Fruit fly (Drosophila melanogaster) whole organism, embryonic: ENCODE measurements around the gene Gnf1.

ENCODE experiments used
- Abd-B ChIP-seq: fragments of 200-800 bp; sonication (Bioruptor generic); optimal IDR thresholded peaks from 2 replicates; lab custom pipeline; 2018; ENCODE audit warnings: missing biosample characterization, mild to moderate bottlenecking, missing genetic modification characterization, moderate library complexity
- CG10321 ChIP-seq: fragments of 200-800 bp; sonication (Bioruptor generic); IDR thresholded peaks from 2 replicates; pipeline ENCODE4 v1.3.6; 2022; ENCODE audit warnings: missing biosample characterization, missing genetic modification characterization
- CG11093 ChIP-seq: fragments of 200-800 bp; sonication (Bioruptor generic); IDR thresholded peaks from 3 replicates; pipeline ENCODE4 v1.3.6; 2022; ENCODE audit warnings: missing biosample characterization, missing genetic modification characterization
- CG12219 ChIP-seq: fragments of 200-800 bp; sonication (Bioruptor generic); optimal IDR thresholded peaks from 3 replicates; lab custom pipeline; 2018; ENCODE audit warnings: missing biosample characterization, mild to moderate bottlenecking, missing genetic modification characterization
- CG13775 ChIP-seq: fragments of 200-800 bp; sonication (Bioruptor generic); optimal IDR thresholded peaks from 3 replicates; lab custom pipeline; 2017; ENCODE audit warnings: missing biosample characterization, mild to moderate bottlenecking, missing genetic modification characterization
- CG17186 ChIP-seq: fragments of 200-800 bp; sonication (Bioruptor generic); optimal IDR thresholded peaks from 3 replicates; lab custom pipeline; 2017; ENCODE audit warnings: missing biosample characterization, missing genetic modification reagents, missing genetic modification characterization
- CG2129 ChIP-seq: fragments of 200-800 bp; sonication (Bioruptor generic); IDR thresholded peaks from 2 replicates; pipeline ENCODE4 v1.3.6; 2022; ENCODE audit warnings: missing biosample characterization, missing genetic modification characterization; ENCODE audit not compliant: partially characterized antibody
- CG2678 ChIP-seq: fragments of 200-800 bp; sonication (Bioruptor generic); optimal IDR thresholded peaks from 3 replicates; lab custom pipeline; 2019; ENCODE audit warnings: missing biosample characterization, mild to moderate bottlenecking, missing genetic modification characterization, moderate library complexity
- CG31441 ChIP-seq: fragments of 200-800 bp; sonication (Bioruptor generic); IDR thresholded peaks from 2 replicates; pipeline ENCODE4 v1.3.6; 2022; ENCODE audit warnings: missing biosample characterization, missing genetic modification characterization
- CG33557 ChIP-seq: fragments of 200-800 bp; sonication (Bioruptor generic); optimal IDR thresholded peaks from 2 replicates; lab custom pipeline; 2019; ENCODE audit warnings: missing biosample characterization, mild to moderate bottlenecking, missing genetic modification characterization, moderate library complexity
- CG34422 ChIP-seq: fragments of 200-800 bp; sonication (Bioruptor generic); IDR thresholded peaks from 3 replicates; pipeline ENCODE4 v1.3.6; 2022; ENCODE audit warnings: missing biosample characterization, missing genetic modification characterization
- CG3838 ChIP-seq: fragments of 200-800 bp; sonication (Bioruptor generic); optimal IDR thresholded peaks from 3 replicates; lab custom pipeline; 2016; ENCODE audit warnings: missing biosample characterization, missing genetic modification characterization
- CG5180 ChIP-seq: fragments of 200-800 bp; sonication (Bioruptor generic); optimal IDR thresholded peaks from 3 replicates; lab custom pipeline; 2017; ENCODE audit warnings: missing biosample characterization, missing genetic modification characterization, mild to moderate bottlenecking, moderate library complexity, missing genetic modification reagents
- CG6854 ChIP-seq: fragments of 200-800 bp; sonication (Bioruptor generic); optimal IDR thresholded peaks from 3 replicates; lab custom pipeline; 2017; ENCODE audit warnings: missing biosample characterization, mild to moderate bottlenecking, missing genetic modification characterization
- CG7786 ChIP-seq: fragments of 200-800 bp; sonication (Bioruptor generic); optimal IDR thresholded peaks from 2 replicates; lab custom pipeline; 2016; ENCODE audit warnings: missing biosample characterization, missing genetic modification characterization
- CG8290 ChIP-seq, 3 experiments: fragments of 200-800 bp; sonication (Bioruptor generic); optimal IDR thresholded peaks; 2 replicates each; lab custom pipeline; 2016 to 2019; ENCODE audit warnings: missing biosample characterization in 3 of 3, missing genetic modification characterization in 3 of 3, mild to moderate bottlenecking in 2 of 3, moderate library complexity in 1 of 3
- CG9437 ChIP-seq: fragments of 200-800 bp; sonication (Bioruptor generic); optimal IDR thresholded peaks from 2 replicates; lab custom pipeline; 2018; ENCODE audit warnings: missing biosample characterization, mild to moderate bottlenecking, missing genetic modification characterization
- CHES-1-like ChIP-seq: fragments of 200-800 bp; sonication (Bioruptor generic); optimal IDR thresholded peaks from 2 replicates; lab custom pipeline; 2016; ENCODE audit warnings: missing biosample characterization, missing genetic modification characterization
- Chrac-16 ChIP-seq: fragments of 200-800 bp; sonication (Bioruptor generic); optimal IDR thresholded peaks from 3 replicates; lab custom pipeline; 2016; ENCODE audit warnings: missing biosample characterization, missing genetic modification characterization
- CoRest ChIP-seq: fragments of 200-800 bp; sonication (Bioruptor generic); optimal IDR thresholded peaks from 3 replicates; lab custom pipeline; 2018; ENCODE audit warnings: missing biosample characterization, mild to moderate bottlenecking, missing genetic modification characterization, moderate library complexity
- CrebB ChIP-seq: fragments of 200-800 bp; sonication (Bioruptor generic); optimal IDR thresholded peaks from 3 replicates; lab custom pipeline; 2018; ENCODE audit warnings: missing biosample characterization, mild to moderate bottlenecking, missing genetic modification characterization
- Deaf1 ChIP-seq: fragments of 200-800 bp; optimal IDR thresholded peaks from 3 replicates; lab custom pipeline; 2019; ENCODE audit warnings: missing biosample characterization, mild to moderate bottlenecking, missing genetic modification characterization, moderate library complexity
- Dfd ChIP-seq, 2 experiments: fragments of >200 bp; optimal IDR thresholded peaks; 2 replicates each; lab custom pipeline; 2017; ENCODE audit warnings: missing biosample characterization in 2 of 2, missing genetic modification characterization in 2 of 2
- Fer3 ChIP-seq: fragments of 200-800 bp; sonication (Bioruptor generic); optimal IDR thresholded peaks from 2 replicates; lab custom pipeline; 2018; ENCODE audit warnings: missing biosample characterization, mild to moderate bottlenecking, missing genetic modification characterization, moderate library complexity
- Hr78 ChIP-seq, 2 experiments: fragments of 200-800 bp in 1 of 2; fragments of >200 bp in 1 of 2; sonication (Bioruptor generic) in 1 of 2; optimal IDR thresholded peaks; 2 replicates each; lab custom pipeline; 2017 to 2019; ENCODE audit warnings: missing biosample characterization in 2 of 2, missing genetic modification characterization in 2 of 2, mild to moderate bottlenecking in 1 of 2, moderate library complexity in 1 of 2
- MTF-1 ChIP-seq: fragments of 200-800 bp; sonication (Bioruptor generic); optimal IDR thresholded peaks from 2 replicates; lab custom pipeline; 2018; ENCODE audit warnings: missing biosample characterization, mild to moderate bottlenecking, missing genetic modification characterization, borderline replicate concordance
- Meics ChIP-seq: fragments of 200-800 bp; sonication (Bioruptor generic); optimal IDR thresholded peaks from 2 replicates; lab custom pipeline; 2017; ENCODE audit warnings: missing biosample characterization, mild to moderate bottlenecking, missing genetic modification characterization
- Opbp ChIP-seq: fragments of 200-800 bp; sonication (Bioruptor generic); IDR thresholded peaks from 3 replicates; pipeline ENCODE4 v1.3.6; 2022; ENCODE audit warnings: missing biosample characterization, missing genetic modification characterization; ENCODE audit not compliant: partially characterized antibody
- Six4 ChIP-seq: fragments of 200-800 bp; sonication (Bioruptor generic); optimal IDR thresholded peaks from 2 replicates; lab custom pipeline; 2016; ENCODE audit warnings: missing biosample characterization, missing genetic modification characterization
- ash1 ChIP-seq: fragments of 200-800 bp; sonication (Bioruptor generic); optimal IDR thresholded peaks from 2 replicates; lab custom pipeline; 2018; ENCODE audit warnings: missing biosample characterization, mild to moderate bottlenecking, missing genetic modification characterization
- btn ChIP-seq: fragments of 200-800 bp; sonication (Bioruptor generic); optimal IDR thresholded peaks from 2 replicates; lab custom pipeline; 2016; ENCODE audit warnings: missing biosample characterization, missing genetic modification characterization
- cas ChIP-seq: fragments of 200-800 bp; sonication (Bioruptor generic); IDR thresholded peaks from 2 replicates; pipeline ENCODE4 v1.3.6; 2022; ENCODE audit warnings: missing biosample characterization, missing genetic modification characterization
- cato ChIP-seq: fragments of 200-800 bp; sonication (Bioruptor generic); optimal IDR thresholded peaks from 2 replicates; lab custom pipeline; 2016; ENCODE audit warnings: missing biosample characterization, missing genetic modification characterization, borderline replicate concordance
- chinmo ChIP-seq: fragments of 200-800 bp; sonication (Bioruptor generic); IDR thresholded peaks from 4 replicates; pipeline ENCODE4 v1.3.6; 2022; ENCODE audit warnings: missing biosample characterization, missing genetic modification characterization; ENCODE audit not compliant: partially characterized antibody
- dimm ChIP-seq: fragments of 200-800 bp; sonication (Bioruptor generic); IDR thresholded peaks from 2 replicates; pipeline ENCODE4 v1.3.6; 2022; ENCODE audit warnings: missing biosample characterization, missing genetic modification characterization
- dmrt11E ChIP-seq: fragments of 200-800 bp; sonication (Bioruptor generic); optimal IDR thresholded peaks from 3 replicates; lab custom pipeline; 2018; ENCODE audit warnings: missing biosample characterization, mild to moderate bottlenecking, missing genetic modification characterization, moderate library complexity
- dysf ChIP-seq: fragments of 200-800 bp; sonication (Bioruptor generic); IDR thresholded peaks from 3 replicates; pipeline ENCODE4 v1.3.6; 2022; ENCODE audit warnings: missing biosample characterization, missing genetic modification characterization
- gem ChIP-seq: fragments of 200-800 bp; sonication (Bioruptor generic); optimal IDR thresholded peaks from 2 replicates; lab custom pipeline; 2019; ENCODE audit warnings: missing biosample characterization, mild to moderate bottlenecking, missing genetic modification characterization, moderate library complexity
- gro ChIP-seq: fragments of 200-800 bp; sonication (Bioruptor generic); optimal IDR thresholded peaks from 2 replicates; lab custom pipeline; 2016; ENCODE audit warnings: missing biosample characterization, missing genetic modification characterization
- hbn ChIP-seq: fragments of 200-800 bp; sonication (Bioruptor generic); IDR thresholded peaks from 2 replicates; pipeline ENCODE4 v1.3.6; 2022; ENCODE audit warnings: missing biosample characterization, missing genetic modification characterization; ENCODE audit not compliant: partially characterized antibody
- kay ChIP-seq: fragments of 200-800 bp; sonication (Bioruptor generic); optimal IDR thresholded peaks from 2 replicates; lab custom pipeline; 2016; ENCODE audit warnings: missing biosample characterization, missing genetic modification characterization
- mld ChIP-seq: fragments of 200-800 bp; sonication (Bioruptor generic); IDR thresholded peaks from 3 replicates; pipeline ENCODE4 v1.3.6; 2022; ENCODE audit warnings: missing biosample characterization, missing genetic modification characterization; ENCODE audit not compliant: partially characterized antibody
- nau ChIP-seq: fragments of 200-800 bp; sonication (Bioruptor generic); optimal IDR thresholded peaks from 3 replicates; lab custom pipeline; 2017; ENCODE audit warnings: missing biosample characterization, mild to moderate bottlenecking, missing genetic modification characterization, missing genetic modification reagents
- org-1 ChIP-seq: fragments of 200-800 bp; sonication (Bioruptor generic); optimal IDR thresholded peaks from 2 replicates; lab custom pipeline; 2017; ENCODE audit warnings: missing biosample characterization, missing genetic modification characterization
- p53 ChIP-seq: fragments of 200-800 bp; sonication (Bioruptor generic); optimal IDR thresholded peaks from 2 replicates; lab custom pipeline; 2016; ENCODE audit warnings: missing biosample characterization, missing genetic modification characterization
- stwl ChIP-seq: fragments of 200-800 bp; sonication (Bioruptor generic); optimal IDR thresholded peaks from 3 replicates; lab custom pipeline; 2018; ENCODE audit warnings: missing biosample characterization, mild to moderate bottlenecking, missing genetic modification characterization, moderate library complexity
- tll ChIP-seq, 2 experiments: fragments of 200-800 bp in 1 of 2; fragments of >200 bp in 1 of 2; sonication (Bioruptor generic) in 1 of 2; optimal IDR thresholded peaks; 2 replicates each; lab custom pipeline; 2017 to 2019; ENCODE audit warnings: missing biosample characterization in 2 of 2, missing genetic modification characterization in 2 of 2, mild to moderate bottlenecking in 1 of 2, moderate library complexity in 1 of 2
- usp ChIP-seq: fragments of >200 bp; optimal IDR thresholded peaks from 2 replicates; lab custom pipeline; 2017; ENCODE audit warnings: missing biosample characterization, missing genetic modification characterization

Gene Gnf1

dm6 chr3R:4912130-4912549, 5.7 kb downstream of the Gnf1 start (continued):
- TF ChIP-seq CG11093 (GFP tag; lab: Robert Waterston, UW) (no peak), cato (GFP tag; lab: Kevin White, UChicago) (no peak), CG31441 (GFP tag; lab: Robert Waterston, UW) (no peak; the same call in 1 of the 2 replicates), usp (GFP tag; lab: Kevin White, UChicago) (no peak), MTF-1 (GFP tag; lab: Kevin White, UChicago) (peak; percentile 46), CrebB (tag; lab: Kevin White, UChicago) (peak; percentile 66), CG5180 (GFP tag; lab: Kevin White, UChicago) (peak; percentile 11), CG9437 (GFP tag; lab: Kevin White, UChicago) (peak; percentile 33), CG6854 (GFP tag; lab: Kevin White, UChicago) (no peak), org-1 (GFP tag; lab: Kevin White, UChicago) (peak; percentile 20), CG8290 (GFP tag; optimal IDR thresholded peaks at IDR 0.05; lab: Kevin White, UChicago) (peak; percentile 47), CG8290 (tag; optimal IDR thresholded peaks at IDR 0.05; lab: Kevin White, UChicago) (peak in 1 of 2 experiments; percentile 94), Fer3 (tag; lab: Kevin White, UChicago) (peak; percentile 73), Hr78 (GFP tag; optimal IDR thresholded peaks at IDR 0.05; lab: Kevin White, UChicago) (peak in 1 of 2 experiments; percentile 80), Meics (GFP tag; lab: Kevin White, UChicago) (peak; percentile 95), CG17186 (no peak), Deaf1 (peak; percentile 59), Dfd (GFP tag; optimal IDR thresholded peaks at IDR 0.05; lab: Kevin White, UChicago) (no peak), Six4 (GFP tag; lab: Kevin White, UChicago) (no peak), CG12219 (peak; percentile 38), kay (GFP tag; lab: Kevin White, UChicago) (peak; percentile 59), hbn (GFP tag; lab: Robert Waterston, UW) (no peak), chinmo (GFP tag; lab: Robert Waterston, UW) (0 out of 4 replicates have a peak, but pooled peaks have one; percentile 64), dimm (GFP tag; lab: Robert Waterston, UW) (0 out of 2 replicates have a peak, but pooled peaks have one; percentile 24), CG10321 (GFP tag; lab: Robert Waterston, UW) (no peak), CG13775 (GFP tag; lab: Kevin White, UChicago) (peak; percentile 25), dysf (GFP tag; lab: Robert Waterston, UW) (peak; percentile 80), gem (tag; lab: Kevin White, UChicago) (peak; percentile 72), nau (GFP tag; lab: Kevin White, UChicago) (no peak), CG2129 (GFP tag; lab: Robert Waterston, UW) (no peak), CG7786 (GFP tag; lab: Kevin White, UChicago) (peak; percentile 64), btn (GFP tag; lab: Kevin White, UChicago) (peak; percentile 27), mld (no peak), Opbp (GFP tag; lab: Robert Waterston, UW) (no peak), Abd-B (GFP tag; lab: Kevin White, UChicago) (no peak), tll (GFP tag; optimal IDR thresholded peaks at IDR 0.05; lab: Kevin White, UChicago) (no peak), CHES-1-like (GFP tag; lab: Kevin White, UChicago) (peak; percentile 58), p53 (GFP tag; lab: Kevin White, UChicago) (peak; percentile 56), CG3838 (GFP tag; lab: Kevin White, UChicago) (no peak), CoRest (peak; percentile 45), CG2678 (tag; lab: Kevin White, UChicago) (peak; percentile 75), CG33557 (GFP tag; lab: Kevin White, UChicago) (no peak), Chrac-16 (GFP tag; lab: Kevin White, UChicago) (peak; percentile 64), dmrt11E (peak; percentile 43), gro (GFP tag; lab: Kevin White, UChicago) (peak; percentile 77), ash1 (no peak), stwl (tag; lab: Kevin White, UChicago) (no peak), CG34422 (GFP tag; lab: Robert Waterston, UW) (peak; percentile 78; the same call in 2 of the 3 replicates), cas (GFP tag; lab: Robert Waterston, UW) (0 out of 2 replicates have a peak, but pooled peaks have one; percentile 54)
